Fruit fly (Drosophila melanogaster) whole organism, embryonic: ENCODE measurements around the gene Pex10.
A peak's percentile ranks its signal among the peaks of the same experiment; 100 is the strongest.

Source experiments
- Atf6 ChIP-seq: fragments of 200-800 bp; sonication (Bioruptor generic); IDR thresholded peaks from 2 replicates; pipeline ENCODE4 v1.3.6; 2022; ENCODE audit warnings: missing biosample characterization, missing genetic modification characterization
- Bteb2 ChIP-seq: fragments of 200-800 bp; sonication (Bioruptor generic); optimal IDR thresholded peaks from 2 replicates; lab custom pipeline; 2016; ENCODE audit warnings: missing biosample characterization, missing genetic modification characterization
- CG10565 ChIP-seq: fragments of 200-800 bp; sonication (Bioruptor generic); optimal IDR thresholded peaks from 3 replicates; lab custom pipeline; 2016; ENCODE audit warnings: missing biosample characterization, mild to moderate bottlenecking, missing genetic modification characterization
- CG12659 ChIP-seq: fragments of 200-800 bp; sonication (Bioruptor generic); optimal IDR thresholded peaks from 3 replicates; lab custom pipeline; 2017; ENCODE audit warnings: mild to moderate bottlenecking, missing biosample characterization, missing genetic modification reagents, missing genetic modification characterization
- CG13123 ChIP-seq: fragments of 200-800 bp; sonication (Bioruptor generic); optimal IDR thresholded peaks from 2 replicates; lab custom pipeline; 2016; ENCODE audit warnings: missing biosample characterization, missing genetic modification characterization
- CG14965 ChIP-seq: fragments of 200-800 bp; sonication (Bioruptor generic); optimal IDR thresholded peaks from 2 replicates; lab custom pipeline; 2016; ENCODE audit warnings: missing biosample characterization, missing genetic modification characterization, borderline replicate concordance
- CG1603 ChIP-seq: fragments of 200-800 bp; sonication (Bioruptor generic); optimal IDR thresholded peaks from 2 replicates; lab custom pipeline; 2019; ENCODE audit warnings: missing biosample characterization, mild to moderate bottlenecking, missing genetic modification characterization, moderate library complexity
- CG1647 ChIP-seq: fragments of 200-800 bp; sonication (Bioruptor generic); optimal IDR thresholded peaks from 3 replicates; lab custom pipeline; 2016; ENCODE audit warnings: missing biosample characterization, missing genetic modification characterization
- CG17912 ChIP-seq: fragments of 200-800 bp; sonication (Bioruptor generic); optimal IDR thresholded peaks from 2 replicates; lab custom pipeline; 2018; ENCODE audit warnings: missing biosample characterization, mild to moderate bottlenecking, missing genetic modification characterization
- CG2202 ChIP-seq: fragments of 200-800 bp; sonication (Bioruptor generic); optimal IDR thresholded peaks from 2 replicates; lab custom pipeline; 2018; ENCODE audit warnings: missing biosample characterization, mild to moderate bottlenecking, missing genetic modification characterization
- CG32772 ChIP-seq: fragments of 200-800 bp; sonication (Bioruptor generic); IDR thresholded peaks from 2 replicates; pipeline ENCODE4 v1.3.6; 2022; ENCODE audit warnings: missing biosample characterization, missing genetic modification characterization
- CG3407 ChIP-seq: fragments of 200-800 bp; sonication (Bioruptor generic); optimal IDR thresholded peaks from 2 replicates; lab custom pipeline; 2018; ENCODE audit warnings: missing biosample characterization, mild to moderate bottlenecking, missing genetic modification characterization
- CG34422 ChIP-seq: fragments of 200-800 bp; sonication (Bioruptor generic); IDR thresholded peaks from 3 replicates; pipeline ENCODE4 v1.3.6; 2022; ENCODE audit warnings: missing biosample characterization, missing genetic modification characterization
- CG6854 ChIP-seq: fragments of 200-800 bp; sonication (Bioruptor generic); optimal IDR thresholded peaks from 3 replicates; lab custom pipeline; 2017; ENCODE audit warnings: missing biosample characterization, mild to moderate bottlenecking, missing genetic modification characterization
- Dfd ChIP-seq, 2 experiments: fragments of >200 bp; optimal IDR thresholded peaks; 2 replicates each; lab custom pipeline; 2017; ENCODE audit warnings: missing biosample characterization in 2 of 2, missing genetic modification characterization in 2 of 2
- Fer2 ChIP-seq: fragments of 200-800 bp; sonication (Bioruptor generic); optimal IDR thresholded peaks from 2 replicates; lab custom pipeline; 2018; ENCODE audit warnings: missing biosample characterization, mild to moderate bottlenecking, missing genetic modification characterization, moderate library complexity
- GATAe ChIP-seq: fragments of 200-800 bp; sonication (Bioruptor generic); conservative IDR thresholded peaks from 2 replicates; pipeline ENCODE4 v1.3.6; 2022; ENCODE audit warnings: missing biosample characterization, missing genetic modification characterization
- Gug ChIP-seq: fragments of 200-800 bp; sonication (Bioruptor generic); IDR thresholded peaks from 4 replicates; pipeline ENCODE4 v1.3.6; 2022; ENCODE audit warnings: missing biosample characterization, missing genetic modification characterization
- H2.0 ChIP-seq: fragments of 200-800 bp; sonication (Bioruptor generic); IDR thresholded peaks from 2 replicates; pipeline ENCODE4 v1.3.6; 2022; ENCODE audit warnings: missing biosample characterization, missing genetic modification characterization
- HLH3B ChIP-seq: fragments of 200-800 bp; sonication (Bioruptor generic); IDR thresholded peaks from 2 replicates; pipeline ENCODE4 v1.3.6; 2022; ENCODE audit warnings: missing biosample characterization, missing genetic modification characterization
- HLH54F ChIP-seq: fragments of 200-800 bp; sonication (Bioruptor generic); optimal IDR thresholded peaks from 3 replicates; lab custom pipeline; 2016; ENCODE audit warnings: missing biosample characterization, missing genetic modification characterization
- Hey ChIP-seq: fragments of 200-800 bp; sonication (Bioruptor generic); optimal IDR thresholded peaks from 3 replicates; lab custom pipeline; 2018; ENCODE audit warnings: missing biosample characterization, mild to moderate bottlenecking, missing genetic modification characterization
- Hr51 ChIP-seq, 2 experiments: fragments of 200-800 bp; sonication (Bioruptor generic); optimal IDR thresholded peaks; 2 replicates in 1 of 2; 3 replicates in 1 of 2; lab custom pipeline; 2016 to 2018; ENCODE audit warnings: missing biosample characterization in 2 of 2, missing genetic modification characterization in 2 of 2, mild to moderate bottlenecking in 1 of 2, moderate library complexity in 1 of 2
- Hsf ChIP-seq: fragments of 200-800 bp; sonication (Bioruptor generic); optimal IDR thresholded peaks from 3 replicates; lab custom pipeline; 2016; ENCODE audit warnings: missing biosample characterization, missing genetic modification characterization
- MESR4 ChIP-seq: fragments of 200-800 bp; sonication (Bioruptor generic); optimal IDR thresholded peaks from 2 replicates; lab custom pipeline; 2018; ENCODE audit warnings: missing biosample characterization, mild to moderate bottlenecking, missing genetic modification characterization, moderate library complexity
- Meics ChIP-seq: fragments of 200-800 bp; sonication (Bioruptor generic); optimal IDR thresholded peaks from 2 replicates; lab custom pipeline; 2017; ENCODE audit warnings: missing biosample characterization, mild to moderate bottlenecking, missing genetic modification characterization
- NC2α ChIP-seq: fragments of 200-800 bp; sonication (Bioruptor generic); optimal IDR thresholded peaks from 2 replicates; lab custom pipeline; 2016; ENCODE audit warnings: missing biosample characterization, missing genetic modification characterization
- Nf-YB ChIP-seq: fragments of 200-800 bp; sonication (Bioruptor generic); optimal IDR thresholded peaks from 3 replicates; lab custom pipeline; 2019; ENCODE audit warnings: missing biosample characterization, mild to moderate bottlenecking, missing genetic modification characterization, moderate library complexity
- Sry-β ChIP-seq: fragments of 200-800 bp; sonication (Bioruptor generic); optimal IDR thresholded peaks from 2 replicates; lab custom pipeline; 2018; ENCODE audit warnings: missing biosample characterization, mild to moderate bottlenecking, missing genetic modification characterization, moderate library complexity
- Sry-δ ChIP-seq: fragments of 200-800 bp; sonication (Bioruptor generic); optimal IDR thresholded peaks from 2 replicates; lab custom pipeline; 2016; ENCODE audit warnings: missing biosample characterization, missing genetic modification characterization
- ap ChIP-seq: fragments of 200-800 bp; sonication (Bioruptor generic); IDR thresholded peaks from 2 replicates; pipeline ENCODE4 v1.3.6; 2022; ENCODE audit warnings: missing biosample characterization, missing genetic modification characterization
- ash1 ChIP-seq: fragments of 200-800 bp; sonication (Bioruptor generic); optimal IDR thresholded peaks from 2 replicates; lab custom pipeline; 2018; ENCODE audit warnings: missing biosample characterization, mild to moderate bottlenecking, missing genetic modification characterization
- btn ChIP-seq: fragments of 200-800 bp; sonication (Bioruptor generic); optimal IDR thresholded peaks from 2 replicates; lab custom pipeline; 2016; ENCODE audit warnings: missing biosample characterization, missing genetic modification characterization
- crc ChIP-seq: fragments of 200-800 bp; sonication (Bioruptor generic); optimal IDR thresholded peaks from 2 replicates; lab custom pipeline; 2016; ENCODE audit warnings: missing biosample characterization, missing genetic modification characterization
- dati ChIP-seq: fragments of 200-800 bp; sonication (Bioruptor generic); IDR thresholded peaks from 2 replicates; pipeline ENCODE4 v1.3.6; 2022; ENCODE audit warnings: missing biosample characterization, missing genetic modification characterization
- dimm ChIP-seq: fragments of 200-800 bp; sonication (Bioruptor generic); IDR thresholded peaks from 2 replicates; pipeline ENCODE4 v1.3.6; 2022; ENCODE audit warnings: missing biosample characterization, missing genetic modification characterization
- ems ChIP-seq: fragments of 200-800 bp; sonication (Bioruptor generic); optimal IDR thresholded peaks from 3 replicates; lab custom pipeline; 2016; ENCODE audit warnings: missing biosample characterization, missing genetic modification characterization
- exex ChIP-seq: fragments of 200-800 bp; sonication (Bioruptor generic); optimal IDR thresholded peaks from 4 replicates; lab custom pipeline; 2018; ENCODE audit warnings: missing biosample characterization, mild to moderate bottlenecking, missing genetic modification characterization, moderate library complexity
- hb ChIP-seq: fragments of 200-800 bp; sonication (Bioruptor generic); IDR thresholded peaks from 3 replicates; pipeline ENCODE4 v1.3.6; 2022; ENCODE audit warnings: missing biosample characterization, missing genetic modification characterization; ENCODE audit not compliant: partially characterized antibody
- lola ChIP-seq, 3 experiments: fragments of >200 bp in 2 of 3; fragments of 200-800 bp in 1 of 3; sonication (Bioruptor generic) in 1 of 3; optimal IDR thresholded peaks; 2 replicates each; lab custom pipeline; 2017 to 2019; ENCODE audit warnings: missing biosample characterization in 3 of 3, missing genetic modification characterization in 3 of 3, mild to moderate bottlenecking in 1 of 3, moderate library complexity in 1 of 3
- mam ChIP-seq: fragments of 200-800 bp; sonication (Bioruptor generic); optimal IDR thresholded peaks from 3 replicates; lab custom pipeline; 2016; ENCODE audit warnings: missing biosample characterization, missing genetic modification characterization
- mirr ChIP-seq: fragments of 200-800 bp; sonication (Bioruptor generic); optimal IDR thresholded peaks from 3 replicates; lab custom pipeline; 2018; ENCODE audit warnings: missing biosample characterization, mild to moderate bottlenecking, missing genetic modification characterization
- mld ChIP-seq: fragments of 200-800 bp; sonication (Bioruptor generic); IDR thresholded peaks from 3 replicates; pipeline ENCODE4 v1.3.6; 2022; ENCODE audit warnings: missing biosample characterization, missing genetic modification characterization; ENCODE audit not compliant: partially characterized antibody
- slbo ChIP-seq: fragments of 200-800 bp; sonication (Bioruptor generic); IDR thresholded peaks from 2 replicates; pipeline ENCODE4 v1.3.6; 2022; ENCODE audit warnings: missing biosample characterization, missing genetic modification characterization
- sob ChIP-seq: fragments of 200-800 bp; sonication (Bioruptor generic); IDR thresholded peaks from 2 replicates; pipeline ENCODE4 v1.3.6; 2022; ENCODE audit warnings: missing biosample characterization, missing genetic modification characterization
- ssp ChIP-seq: fragments of 200-800 bp; sonication (Bioruptor generic); IDR thresholded peaks from 2 replicates; pipeline ENCODE4 v1.3.6; 2022; ENCODE audit warnings: missing biosample characterization, missing genetic modification characterization
- tap ChIP-seq: fragments of 200-800 bp; optimal IDR thresholded peaks from 3 replicates; lab custom pipeline; 2019; ENCODE audit warnings: missing biosample characterization, mild to moderate bottlenecking, missing genetic modification characterization, moderate library complexity
- tx ChIP-seq: fragments of 200-800 bp; sonication (Bioruptor generic); optimal IDR thresholded peaks from 2 replicates; lab custom pipeline; 2016; ENCODE audit warnings: missing biosample characterization, missing genetic modification characterization
- unc-4 ChIP-seq: fragments of 200-800 bp; sonication (Bioruptor generic); IDR thresholded peaks from 2 replicates; pipeline ENCODE4 v1.3.6; 2022; ENCODE audit warnings: missing biosample characterization, missing genetic modification characterization; ENCODE audit not compliant: partially characterized antibody

Pex10 gene

dm6 chr3L:1579169-1579853 is 21.3 kb downstream of the Pex10 start (continued):
- TF ChIP-seq ap (GFP tag; lab: Robert Waterston, UW): 0 out of 2 replicates have a peak, but pooled peaks have one; percentile 24
- peak in 1 of 3 experiments; percentile 60 for TF ChIP-seq lola (GFP tag; optimal IDR thresholded peaks at IDR 0.05; lab: Kevin White, UChicago)
- TF ChIP-seq slbo: peak; percentile 12; the same call in 1 of the 2 replicates
- TF ChIP-seq hb: no peak
- peak; percentile 64 for TF ChIP-seq CG17912
- peak; percentile 14; the same call in 1 of the 2 replicates for TF ChIP-seq GATAe (GFP tag; lab: Robert Waterston, UW)
- TF ChIP-seq unc-4 (GFP tag; lab: Robert Waterston, UW): no peak
- no peak for TF ChIP-seq CG34422
- 0 out of 2 replicates have a peak, but pooled peaks have one; percentile 27 for TF ChIP-seq CG32772 (GFP tag; lab: Robert Waterston, UW)
- peak; percentile 46 for TF ChIP-seq CG13123
- TF ChIP-seq HLH3B (GFP tag; lab: Robert Waterston, UW): peak; percentile 59
- peak; percentile 22 for TF ChIP-seq ems (GFP tag; lab: Kevin White, UChicago)
- 0 out of 2 replicates have a peak, but pooled peaks have one; percentile 29 for TF ChIP-seq ssp
- peak; percentile 29 for TF ChIP-seq Hey (tag; lab: Kevin White, UChicago)
- peak; percentile 81 for TF ChIP-seq CG1603
- peak; percentile 43 for TF ChIP-seq Hsf
- TF ChIP-seq tx: no peak
- no peak for TF ChIP-seq CG1647 (GFP tag; lab: Kevin White, UChicago)
- peak in 1 of 2 experiments; percentile 67 for TF ChIP-seq Hr51 (GFP tag; optimal IDR thresholded peaks at IDR 0.05; lab: Kevin White, UChicago)
- peak; percentile 41; the same call in 1 of the 4 replicates for TF ChIP-seq Gug (GFP tag; lab: Robert Waterston, UW)
- TF ChIP-seq crc: peak; percentile 64
- peak; percentile 66 for TF ChIP-seq NC2α
- peak; percentile 6 for TF ChIP-seq CG6854
- peak; percentile 7 for TF ChIP-seq Sry-δ (GFP tag; lab: Kevin White, UChicago)
- no peak for TF ChIP-seq CG10565 (GFP tag; lab: Kevin White, UChicago)
- TF ChIP-seq MESR4 (GFP tag; lab: Kevin White, UChicago): peak; percentile 0
- no peak for TF ChIP-seq mld (GFP tag; lab: Robert Waterston, UW)
- peak; percentile 92 for TF ChIP-seq CG2202 (tag; lab: Kevin White, UChicago)
- peak; percentile 35 for TF ChIP-seq mam (GFP tag; lab: Kevin White, UChicago)
- peak; percentile 51; the same call in 1 of the 2 replicates for TF ChIP-seq Atf6 (GFP tag; lab: Robert Waterston, UW)
- TF ChIP-seq mirr (GFP tag; lab: Kevin White, UChicago): peak; percentile 63
- peak; percentile 41 for TF ChIP-seq Nf-YB (GFP tag; lab: Kevin White, UChicago)
- peak; percentile 2 for TF ChIP-seq HLH54F (GFP tag; lab: Kevin White, UChicago)
- TF ChIP-seq Bteb2 (GFP tag; lab: Kevin White, UChicago): peak; percentile 25
- TF ChIP-seq btn (GFP tag; lab: Kevin White, UChicago): peak; percentile 60
- TF ChIP-seq sob (GFP tag; lab: Robert Waterston, UW): peak; percentile 39; the same call in 1 of the 2 replicates
- TF ChIP-seq H2.0 (GFP tag; lab: Robert Waterston, UW): peak; percentile 52
- no peak for TF ChIP-seq dati
- no peak for TF ChIP-seq dimm
- TF ChIP-seq exex (tag; lab: Kevin White, UChicago): peak; percentile 20
- peak; percentile 57 for TF ChIP-seq Sry-β (GFP tag; lab: Kevin White, UChicago)
- peak; percentile 50 for TF ChIP-seq tap (tag; lab: Kevin White, UChicago)
- peak; percentile 57 for TF ChIP-seq ash1 (GFP tag; lab: Kevin White, UChicago)
- no peak for TF ChIP-seq Dfd (GFP tag; optimal IDR thresholded peaks at IDR 0.05; lab: Kevin White, UChicago)
- peak; percentile 55 for TF ChIP-seq Meics (GFP tag; lab: Kevin White, UChicago)
- TF ChIP-seq CG14965 (GFP tag; lab: Kevin White, UChicago): peak; percentile 60
- TF ChIP-seq CG3407 (GFP tag; lab: Kevin White, UChicago): peak; percentile 86
- TF ChIP-seq CG12659 (GFP tag; lab: Kevin White, UChicago): peak; percentile 44
- no peak for TF ChIP-seq Fer2 (tag; lab: Kevin White, UChicago)
